Worm (Caenorhabditis elegans) whole organism, L4 larva: ENCODE results near the gene srh-181.
"Not testable (repeated sequence)": the region's sequence is repeated elsewhere in the genome, so short reads cannot be mapped to it uniquely, and the experiment has no call there.

Source experiments
- F49E8.2 ChIP-seq: sonication (generic microtip); optimal IDR thresholded peaks from 2 replicates; lab custom pipeline; 2016; ENCODE audit warnings: missing compliant biosample characterization, mild to moderate bottlenecking, missing genetic modification characterization, borderline replicate concordance
- T20F7.1 ChIP-seq: fragments of 200-800 bp; sonication (Bioruptor generic); optimal IDR thresholded peaks from 2 replicates; lab custom pipeline; 2018; ENCODE audit warnings: mild to moderate bottlenecking, missing genetic modification characterization, missing compliant biosample characterization
- Y75B8A.6 ChIP-seq: fragments of 200-800 bp; sonication (Bioruptor generic); IDR thresholded peaks from 2 replicates; pipeline ENCODE4 v1.3.6; 2022; ENCODE audit warnings: missing genetic modification reagents, missing genetic modification characterization, missing compliant biosample characterization
- aha-1 ChIP-seq: fragments of 150-350 bp; peaks from one replicate; lab custom pipeline; 2014; ENCODE audit warnings: missing biosample characterization, missing genetic modification characterization
- aly-2 ChIP-seq: sonication (generic microtip); optimal IDR thresholded peaks from 2 replicates; lab custom pipeline; 2018; ENCODE audit warnings: missing biosample characterization, missing genetic modification characterization
- ama-1 ChIP-seq: fragments of 150-350 bp; optimal IDR thresholded peaks from 2 replicates; lab custom pipeline; 2014; ENCODE audit warnings: inconsistent platforms, mixed read lengths
- attf-4 ChIP-seq: sonication (generic microtip); optimal IDR thresholded peaks from 3 replicates; lab custom pipeline; 2017; ENCODE audit warnings: missing biosample characterization, missing genetic modification characterization
- ceh-28 ChIP-seq: fragments of 150-350 bp; optimal IDR thresholded peaks from 2 replicates; lab custom pipeline; 2014; ENCODE audit warnings: missing biosample characterization, missing genetic modification reagents, missing genetic modification characterization
- ceh-62 ChIP-seq: sonication (generic microtip); optimal IDR thresholded peaks from 2 replicates; lab custom pipeline; 2017; ENCODE audit warnings: missing biosample characterization, missing genetic modification characterization
- cey-2 ChIP-seq: sonication (generic microtip); optimal IDR thresholded peaks from 3 replicates; lab custom pipeline; 2017; ENCODE audit warnings: missing genetic modification characterization, mild to moderate bottlenecking, missing compliant biosample characterization, antibody characterized with exemption, borderline replicate concordance; ENCODE audit not compliant: insufficient read depth
- daf-12 ChIP-seq: fragments of 150-350 bp; optimal IDR thresholded peaks from 2 replicates; lab custom pipeline; 2014; ENCODE audit warnings: missing biosample characterization, missing genetic modification reagents, missing genetic modification characterization
- dmd-6 ChIP-seq: fragments of 200-800 bp; sonication (Bioruptor generic); IDR thresholded peaks from 2 replicates; pipeline ENCODE4 v1.3.6; 2022; ENCODE audit warnings: missing genetic modification reagents, missing genetic modification characterization, missing compliant biosample characterization
- egl-27 ChIP-seq: sonication (generic microtip); optimal IDR thresholded peaks from 3 replicates; lab custom pipeline; 2017; ENCODE audit warnings: missing biosample characterization, missing genetic modification reagents, missing genetic modification characterization
- fkh-10 ChIP-seq: fragments of 150-350 bp; optimal IDR thresholded peaks from 2 replicates; lab custom pipeline; 2014; ENCODE audit warnings: missing biosample characterization, missing genetic modification reagents, missing genetic modification characterization
- fos-1 ChIP-seq: fragments of 150-350 bp; optimal IDR thresholded peaks from 2 replicates; lab custom pipeline; 2014; ENCODE audit warnings: missing biosample characterization, missing genetic modification characterization
- lin-1 ChIP-seq: fragments of 200-800 bp; sonication (Bioruptor generic); IDR thresholded peaks from 2 replicates; pipeline ENCODE4 v1.3.6; 2022; ENCODE audit warnings: missing genetic modification reagents, missing genetic modification characterization, missing compliant biosample characterization
- lin-13 ChIP-seq: fragments of 150-350 bp; optimal IDR thresholded peaks from 2 replicates; lab custom pipeline; 2014; ENCODE audit warnings: missing biosample characterization, missing genetic modification reagents, missing genetic modification characterization
- lin-15B ChIP-seq: fragments of 150-350 bp; sonication (generic microtip); optimal IDR thresholded peaks from 3 replicates; lab custom pipeline; 2014; ENCODE audit warnings: missing biosample characterization, missing genetic modification characterization
- madf-5 ChIP-seq, 2 experiments: fragments of 200-800 bp; sonication (Bioruptor generic); IDR thresholded peaks; 2 replicates each; pipeline ENCODE4 v1.3.6; 2022; ENCODE audit warnings: missing compliant biosample characterization in 2 of 2, missing genetic modification characterization in 2 of 2
- madf-9 ChIP-seq: fragments of 200-800 bp; sonication (Bioruptor generic); conservative IDR thresholded peaks from 2 replicates; pipeline ENCODE4 v1.3.6; 2022; ENCODE audit warnings: missing genetic modification reagents, missing genetic modification characterization, missing compliant biosample characterization
- mdt-29 ChIP-seq: fragments of 200-800 bp; sonication (Bioruptor generic); IDR thresholded peaks from 2 replicates; pipeline ENCODE4 v1.3.6; 2022; ENCODE audit warnings: missing genetic modification reagents, missing genetic modification characterization, missing compliant biosample characterization
- mep-1 ChIP-seq: fragments of 150-350 bp; sonication (generic microtip); optimal IDR thresholded peaks from 3 replicates; lab custom pipeline; 2014; ENCODE audit warnings: missing biosample characterization, missing genetic modification characterization
- mxl-2 ChIP-seq: fragments of 200-800 bp; sonication (Bioruptor generic); conservative IDR thresholded peaks from 2 replicates; pipeline ENCODE4 v1.3.6; 2022; ENCODE audit warnings: missing genetic modification reagents, missing genetic modification characterization, missing compliant biosample characterization
- mxl-3 ChIP-seq: fragments of 200-800 bp; sonication (Bioruptor generic); optimal IDR thresholded peaks from 2 replicates; lab custom pipeline; 2018; ENCODE audit warnings: mild to moderate bottlenecking, missing genetic modification characterization, missing compliant biosample characterization
- nhr-102 ChIP-seq: sonication (generic microtip); optimal IDR thresholded peaks from 2 replicates; lab custom pipeline; 2016; ENCODE audit warnings: mild to moderate bottlenecking, missing genetic modification characterization, moderate library complexity, missing compliant biosample characterization
- nhr-11 ChIP-seq: fragments of 150-350 bp; optimal IDR thresholded peaks from 2 replicates; lab custom pipeline; 2014; ENCODE audit warnings: missing biosample characterization, missing genetic modification characterization
- nhr-111 ChIP-seq: fragments of 200-800 bp; sonication (Bioruptor generic); optimal IDR thresholded peaks from 2 replicates; lab custom pipeline; 2018; ENCODE audit warnings: mild to moderate bottlenecking, missing genetic modification characterization, missing compliant biosample characterization
- nhr-25 ChIP-seq: sonication (generic microtip); optimal IDR thresholded peaks from 2 replicates; lab custom pipeline; 2017; ENCODE audit warnings: missing genetic modification characterization, mild to moderate bottlenecking, missing compliant biosample characterization, antibody characterized with exemption, moderate library complexity, borderline replicate concordance; ENCODE audit not compliant: insufficient read depth
- nhr-28 ChIP-seq: fragments of 150-350 bp; optimal IDR thresholded peaks from 2 replicates; lab custom pipeline; 2014; ENCODE audit warnings: missing biosample characterization, missing genetic modification characterization
- nhr-77 ChIP-seq: fragments of 150-350 bp; optimal IDR thresholded peaks from 2 replicates; lab custom pipeline; 2014; ENCODE audit warnings: missing biosample characterization, missing genetic modification characterization
- pha-4 ChIP-seq, 2 experiments: fragments of 150-350 bp in 1 of 2; fragments of 200-800 bp in 1 of 2; sonication (Bioruptor generic) in 1 of 2; IDR thresholded peaks in 1 of 2; optimal IDR thresholded peaks in 1 of 2; 2 replicates each; pipeline versions ENCODE4 v1.3.6 to Lab custom; 2014 to 2022; ENCODE audit warnings: missing genetic modification characterization in 2 of 2, missing genetic modification reagents in 2 of 2, missing biosample characterization in 1 of 2, missing compliant biosample characterization in 1 of 2
- saeg-2 ChIP-seq: fragments of 200-800 bp; sonication (Bioruptor generic); IDR thresholded peaks from 2 replicates; pipeline ENCODE4 v1.3.6; 2022; ENCODE audit warnings: missing genetic modification reagents, missing genetic modification characterization, missing compliant biosample characterization
- spr-1 ChIP-seq: sonication (generic microtip); optimal IDR thresholded peaks from 2 replicates; lab custom pipeline; 2016; ENCODE audit warnings: mild to moderate bottlenecking, missing genetic modification characterization, missing compliant biosample characterization
- tra-1 ChIP-seq: fragments of 200-800 bp; sonication (Bioruptor generic); IDR thresholded peaks from 2 replicates; pipeline ENCODE4 v1.3.6; 2022; ENCODE audit warnings: missing genetic modification reagents, missing genetic modification characterization, missing compliant biosample characterization
- unc-39 ChIP-seq: sonication (generic microtip); optimal IDR thresholded peaks from 2 replicates; lab custom pipeline; 2017; ENCODE audit warnings: missing biosample characterization, missing genetic modification characterization
- vab-7 ChIP-seq: fragments of 200-800 bp; sonication (Bioruptor generic); IDR thresholded peaks from 2 replicates; pipeline ENCODE4 v1.3.6; 2022; ENCODE audit warnings: missing genetic modification reagents, missing genetic modification characterization, missing compliant biosample characterization
- zfp-2 ChIP-seq: sonication (generic microtip); optimal IDR thresholded peaks from 2 replicates; lab custom pipeline; 2016; ENCODE audit warnings: mild to moderate bottlenecking, missing genetic modification characterization, missing compliant biosample characterization
- zfp-3 ChIP-seq: fragments of 200-800 bp; sonication (Bioruptor generic); conservative IDR thresholded peaks from 2 replicates; pipeline ENCODE4 v1.3.6; 2022; ENCODE audit warnings: missing genetic modification reagents, missing genetic modification characterization, missing compliant biosample characterization
- ztf-11 ChIP-seq: fragments of 150-350 bp; optimal IDR thresholded peaks from 2 replicates; lab custom pipeline; 2014; ENCODE audit warnings: missing biosample characterization, missing genetic modification characterization
- ztf-7 ChIP-seq: fragments of 150-350 bp; optimal IDR thresholded peaks from 2 replicates; lab custom pipeline; 2014; ENCODE audit warnings: missing biosample characterization, missing genetic modification characterization

Gene srh-181

ce11 chrV:18434961-18435360 lies 39.4 kb upstream of the srh-181 start, which contains the start of gene ZK262.20:
ZK262.20 (minus strand) TSS chrV:18435061.
- TF ChIP-seq madf-5 (GFP tag; IDR thresholded peaks at IDR 0.05; lab: Robert Waterston, UW): no peak
- TF ChIP-seq lin-15B: no peak
- no peak for TF ChIP-seq lin-1 (GFP tag; lab: Robert Waterston, UW)
- no peak for TF ChIP-seq attf-4
- TF ChIP-seq zfp-3 (GFP tag; lab: Robert Waterston, UW): no peak
- TF ChIP-seq aly-2: no peak
- TF ChIP-seq daf-12 (tag; lab: Kevin White, UChicago): no peak
- no peak for TF ChIP-seq fos-1 (tag; lab: Kevin White, UChicago)
- TF ChIP-seq, all 104 proteins: peak for 0

- TF ChIP-seq cey-2 (tag; lab: Kevin White, UChicago) (no peak), saeg-2 (no peak), mep-1 (no peak), lin-13 (GFP tag; lab: Kevin White, UChicago) (no peak), madf-9 (GFP tag; lab: Robert Waterston, UW) (no peak), F49E8.2 (tag; lab: Kevin White, UChicago) (no peak), dmd-6 (GFP tag; lab: Robert Waterston, UW) (no peak)
Measured at ce11 chrV:18438081-18438480, 36.2 kb upstream of the srh-181 start, which contains the start of gene ZK262.8. ZK262.8 (plus strand) TSS chrV:18438381.

ce11 chrV:18439469-18439868 lies 34.9 kb upstream of the srh-181 start, which contains the start of gene ZK262.9:
ZK262.9 (plus strand) TSS chrV:18439769.
- not testable (repeated sequence) for TF ChIP-seq nhr-25 (tag; lab: Kevin White, UChicago); zfp-3 (GFP tag; lab: Robert Waterston, UW); aly-2

ce11 chrV:18444118-18444517 lies 30.2 kb upstream of the srh-181 start, which contains the start of gene ZK228.1:
ZK228.1 (plus strand) TSS chrV:18444418.
- TF ChIP-seq egl-27 (tag; lab: Kevin White, UChicago): no peak
- TF ChIP-seq aha-1: peak; percentile 38
- TF ChIP-seq, all 104 proteins: peak for 1

- TF ChIP-seq nhr-102 (tag; lab: Kevin White, UChicago): no peak
- TF ChIP-seq tra-1 (GFP tag; lab: Robert Waterston, UW): no peak
- no peak for TF ChIP-seq mxl-3
- TF ChIP-seq mdt-29 (GFP tag; lab: Robert Waterston, UW): no peak
- no peak for TF ChIP-seq zfp-2
- TF ChIP-seq nhr-11: no peak
- TF ChIP-seq ztf-11: no peak
- no peak for TF ChIP-seq mxl-2 (GFP tag; lab: Robert Waterston, UW)
- no peak for TF ChIP-seq pha-4 (GFP tag; IDR thresholded peaks at IDR 0.05; lab: Robert Waterston, UW)
- TF ChIP-seq pha-4 (tag; optimal IDR thresholded peaks at IDR 0.05; lab: Kevin White, UChicago): no peak
- no peak for TF ChIP-seq madf-9 (GFP tag; lab: Robert Waterston, UW)
- TF ChIP-seq fos-1 (tag; lab: Kevin White, UChicago): no peak
Measured at ce11 chrV:18456574-18456973, 17.7 kb upstream of the srh-181 start, which contains the start of gene ZK228.10. ZK228.10 (plus strand) TSS chrV:18456874.

ce11 chrV:18461200-18461728 lies 13.1 kb upstream of the srh-181 start, which contains the start of gene ZK228.3:
ZK228.3 (minus strand) TSS chrV:18461250.
- TF ChIP-seq Y75B8A.6 (GFP tag; lab: Robert Waterston, UW) (no peak), nhr-111 (GFP tag; lab: Kevin White, UChicago) (no peak), nhr-77 (tag; lab: Kevin White, UChicago) (peak; percentile 76), unc-39 (tag; lab: Kevin White, UChicago) (no peak), vab-7 (no peak), ceh-28 (no peak), pha-4 (GFP tag; IDR thresholded peaks at IDR 0.05; lab: Robert Waterston, UW) (no peak), pha-4 (tag; optimal IDR thresholded peaks at IDR 0.05; lab: Kevin White, UChicago) (no peak), dmd-6 (GFP tag; lab: Robert Waterston, UW) (peak; percentile 90), madf-9 (GFP tag; lab: Robert Waterston, UW) (no peak), ztf-7 (tag; lab: Kevin White, UChicago) (no peak), madf-5 (GFP tag; IDR thresholded peaks at IDR 0.05; lab: Robert Waterston, UW) (no peak), zfp-3 (GFP tag; lab: Robert Waterston, UW) (no peak), nhr-102 (tag; lab: Kevin White, UChicago) (no peak), ceh-62 (tag; lab: Kevin White, UChicago) (no peak), spr-1 (no peak), T20F7.1 (GFP tag; lab: Kevin White, UChicago) (no peak), fkh-10 (GFP tag; lab: Kevin White, UChicago) (no peak), nhr-28 (tag; lab: Kevin White, UChicago) (peak; percentile 91), saeg-2 (no peak), ama-1 (no peak)
